Worm (Caenorhabditis elegans) whole organism, L2 larva: ENCODE measurements around the gene wapl-1.

ENCODE experiments used
- C34F6.9 ChIP-seq: fragments of 150-350 bp; optimal IDR thresholded peaks from 2 replicates; lab custom pipeline; 2014; ENCODE audit warnings: missing biosample characterization, missing genetic modification characterization
- F13H6.1 ChIP-seq: sonication (generic microtip); optimal IDR thresholded peaks from 2 replicates; lab custom pipeline; 2016; ENCODE audit warnings: missing genetic modification characterization, missing compliant biosample characterization
- R02D3.7 ChIP-seq: fragments of 150-350 bp; optimal IDR thresholded peaks from 2 replicates; lab custom pipeline; 2014; ENCODE audit warnings: missing biosample characterization, missing genetic modification characterization
- ZK546.5 ChIP-seq: sonication (generic microtip); optimal IDR thresholded peaks from 2 replicates; lab custom pipeline; 2017; ENCODE audit warnings: missing biosample characterization, missing genetic modification characterization
- alr-1 ChIP-seq: fragments of 150-350 bp; optimal IDR thresholded peaks from 2 replicates; lab custom pipeline; 2014; ENCODE audit warnings: missing biosample characterization, missing genetic modification characterization
- blmp-1 ChIP-seq: sonication (generic microtip); optimal IDR thresholded peaks from 2 replicates; lab custom pipeline; 2017; ENCODE audit warnings: missing genetic modification characterization, mild to moderate bottlenecking, missing compliant biosample characterization, antibody characterized with exemption, moderate library complexity; ENCODE audit not compliant: insufficient read depth
- ceh-16 ChIP-seq: fragments of 150-350 bp; optimal IDR thresholded peaks from 2 replicates; lab custom pipeline; 2014; ENCODE audit warnings: missing biosample characterization, missing genetic modification characterization
- ceh-82 ChIP-seq: fragments of 150-350 bp; optimal IDR thresholded peaks from 2 replicates; lab custom pipeline; 2014; ENCODE audit warnings: missing biosample characterization, missing genetic modification characterization
- crh-2 ChIP-seq: sonication (generic microtip); optimal IDR thresholded peaks from 2 replicates; lab custom pipeline; 2017; ENCODE audit warnings: missing biosample characterization, missing genetic modification characterization
- dmd-4 ChIP-seq: sonication (generic microtip); optimal IDR thresholded peaks from 2 replicates; lab custom pipeline; 2017; ENCODE audit warnings: missing biosample characterization, missing genetic modification characterization
- egl-27 ChIP-seq: sonication (generic microtip); optimal IDR thresholded peaks from 3 replicates; lab custom pipeline; 2017; ENCODE audit warnings: missing biosample characterization, missing genetic modification reagents, missing genetic modification characterization
- elt-1 ChIP-seq: fragments of 150-350 bp; optimal IDR thresholded peaks from 2 replicates; lab custom pipeline; 2014; ENCODE audit warnings: missing biosample characterization, missing genetic modification characterization
- elt-3 ChIP-seq: sonication (generic microtip); optimal IDR thresholded peaks from 2 replicates; lab custom pipeline; 2017; ENCODE audit warnings: missing biosample characterization, missing genetic modification characterization
- fos-1 ChIP-seq: fragments of 150-350 bp; optimal IDR thresholded peaks from 2 replicates; lab custom pipeline; 2014; ENCODE audit warnings: missing biosample characterization, missing genetic modification characterization
- gmeb-1 ChIP-seq: fragments of 150-350 bp; optimal IDR thresholded peaks from 2 replicates; lab custom pipeline; 2014; ENCODE audit warnings: missing biosample characterization, missing genetic modification characterization
- lin-13 ChIP-seq: fragments of 150-350 bp; optimal IDR thresholded peaks from 2 replicates; lab custom pipeline; 2014; ENCODE audit warnings: missing biosample characterization, missing genetic modification reagents, missing genetic modification characterization
- lin-39 ChIP-seq: fragments of 150-350 bp; optimal IDR thresholded peaks from 2 replicates; lab custom pipeline; 2014; ENCODE audit warnings: missing biosample characterization, missing genetic modification reagents, missing genetic modification characterization
- lsy-2 ChIP-seq, 2 experiments: fragments of 150-350 bp in 1 of 2; sonication (generic microtip) in 1 of 2; optimal IDR thresholded peaks; 2 replicates each; lab custom pipeline; 2014 to 2017; ENCODE audit warnings: missing biosample characterization in 2 of 2, missing genetic modification characterization in 2 of 2
- mab-5 ChIP-seq: fragments of 150-350 bp; optimal IDR thresholded peaks from 2 replicates; lab custom pipeline; 2014; ENCODE audit warnings: missing biosample characterization, missing genetic modification characterization
- mdl-1 ChIP-seq, 2 experiments: fragments of 150-350 bp in 1 of 2; sonication (generic microtip) in 1 of 2; optimal IDR thresholded peaks; 2 replicates each; lab custom pipeline; 2017; ENCODE audit warnings: missing biosample characterization in 2 of 2, missing genetic modification characterization in 2 of 2
- nhr-10 ChIP-seq: sonication (generic microtip); optimal IDR thresholded peaks from 2 replicates; lab custom pipeline; 2017; ENCODE audit warnings: missing biosample characterization, missing genetic modification characterization
- nhr-11 ChIP-seq: fragments of 150-350 bp; optimal IDR thresholded peaks from 2 replicates; lab custom pipeline; 2014; ENCODE audit warnings: missing biosample characterization, missing genetic modification characterization
- nhr-12 ChIP-seq: fragments of 150-350 bp; optimal IDR thresholded peaks from 2 replicates; lab custom pipeline; 2014; ENCODE audit warnings: missing biosample characterization, missing genetic modification characterization
- nhr-129 ChIP-seq: fragments of 150-350 bp; optimal IDR thresholded peaks from 2 replicates; lab custom pipeline; 2014; ENCODE audit warnings: missing biosample characterization, missing genetic modification characterization
- nhr-21 ChIP-seq: fragments of 150-350 bp; optimal IDR thresholded peaks from 2 replicates; lab custom pipeline; 2014; ENCODE audit warnings: missing biosample characterization, missing genetic modification characterization
- nhr-23 ChIP-seq: fragments of 150-350 bp; optimal IDR thresholded peaks from 2 replicates; lab custom pipeline; 2014; ENCODE audit warnings: missing biosample characterization, missing genetic modification reagents, missing genetic modification characterization
- nhr-237 ChIP-seq: fragments of 150-350 bp; optimal IDR thresholded peaks from 2 replicates; lab custom pipeline; 2014; ENCODE audit warnings: missing biosample characterization, missing genetic modification characterization
- nhr-25 ChIP-seq: fragments of 150-350 bp; sonication (generic microtip); optimal IDR thresholded peaks from 3 replicates; lab custom pipeline; 2014; ENCODE audit warnings: missing biosample characterization, missing genetic modification characterization
- nhr-6 ChIP-seq: fragments of 150-350 bp; optimal IDR thresholded peaks from 2 replicates; lab custom pipeline; 2014; ENCODE audit warnings: missing biosample characterization, missing genetic modification characterization
- peb-1 ChIP-seq: fragments of 150-350 bp; optimal IDR thresholded peaks from 2 replicates; lab custom pipeline; 2014; ENCODE audit warnings: missing biosample characterization, missing genetic modification characterization
- sem-4 ChIP-seq: fragments of 150-350 bp; optimal IDR thresholded peaks from 2 replicates; lab custom pipeline; 2014; ENCODE audit warnings: missing biosample characterization, missing genetic modification reagents, missing genetic modification characterization
- skn-1 ChIP-seq: sonication (generic microtip); optimal IDR thresholded peaks from 2 replicates; lab custom pipeline; 2017; ENCODE audit warnings: missing biosample characterization, missing genetic modification characterization
- sma-3 ChIP-seq: sonication (generic microtip); optimal IDR thresholded peaks from 2 replicates; lab custom pipeline; 2016; ENCODE audit warnings: missing genetic modification reagents, missing genetic modification characterization, missing compliant biosample characterization
- sma-9 ChIP-seq, 2 experiments: fragments of 150-350 bp in 1 of 2; sonication (generic microtip) in 1 of 2; optimal IDR thresholded peaks; 2 replicates each; lab custom pipeline; 2014 to 2016; ENCODE audit warnings: missing genetic modification characterization in 2 of 2, mild to moderate bottlenecking in 1 of 2, missing biosample characterization in 1 of 2, missing compliant biosample characterization in 1 of 2, missing genetic modification reagents in 1 of 2, moderate library complexity in 1 of 2
- unc-55 ChIP-seq: fragments of 150-350 bp; sonication (generic microtip); optimal IDR thresholded peaks from 3 replicates; lab custom pipeline; 2014; ENCODE audit warnings: missing biosample characterization, missing genetic modification reagents, missing genetic modification characterization
- zag-1 ChIP-seq: fragments of 150-350 bp; optimal IDR thresholded peaks from 2 replicates; lab custom pipeline; 2014; ENCODE audit warnings: missing biosample characterization, missing genetic modification characterization
- ztf-11 ChIP-seq: sonication (generic microtip); optimal IDR thresholded peaks from 2 replicates; lab custom pipeline; 2017; ENCODE audit warnings: missing biosample characterization, missing genetic modification characterization
- ztf-4 ChIP-seq: fragments of 150-350 bp; optimal IDR thresholded peaks from 2 replicates; lab custom pipeline; 2014; ENCODE audit warnings: missing biosample characterization, missing genetic modification characterization

Gene wapl-1

ce11 chrIV:4400350-4401326, 44.9 kb downstream of the wapl-1 start, which contains the start of gene Y24D9A.6:
Gene Y24D9A.6, minus strand, starts transcription at chrIV:4400400.
- no peak for TF ChIP-seq nhr-10 (tag; lab: Kevin White, UChicago)
- no peak for TF ChIP-seq zag-1
- TF ChIP-seq elt-3 (tag; lab: Kevin White, UChicago) = no peak
- TF ChIP-seq nhr-129 (tag; lab: Kevin White, UChicago) = peak; percentile 70
- TF ChIP-seq nhr-6 (tag; lab: Kevin White, UChicago) = peak; percentile 84
- peak; percentile 86 for TF ChIP-seq sma-3 (GFP tag; lab: Kevin White, UChicago)
- TF ChIP-seq ceh-82 (tag; lab: Kevin White, UChicago) = no peak
- peak; percentile 55 for TF ChIP-seq lin-13 (GFP tag; lab: Kevin White, UChicago)
- TF ChIP-seq unc-55 (GFP tag; lab: Kevin White, UChicago) = peak; percentile 18
- TF ChIP-seq nhr-11 (tag; lab: Kevin White, UChicago) = no peak
- TF ChIP-seq egl-27 = peak; percentile 93
- TF ChIP-seq alr-1 = no peak
- TF ChIP-seq nhr-12 = no peak
- peak; percentile 44 for TF ChIP-seq C34F6.9 (tag; lab: Kevin White, UChicago)
- TF ChIP-seq F13H6.1 (tag; lab: Kevin White, UChicago) = peak; percentile 62
- TF ChIP-seq ztf-11 (tag; lab: Kevin White, UChicago) = no peak
- peak; percentile 7 to 75 for TF ChIP-seq lsy-2 (tag; optimal IDR thresholded peaks at IDR 0.05; lab: Kevin White, UChicago)
- peak; percentile 83 for TF ChIP-seq sma-9 (GFP tag; optimal IDR thresholded peaks at IDR 0.05; lab: Kevin White, UChicago)
- TF ChIP-seq sma-9 (tag; optimal IDR thresholded peaks at IDR 0.05; lab: Kevin White, UChicago) = no peak
- peak; percentile 63 for TF ChIP-seq elt-1 (tag; lab: Kevin White, UChicago)
- no peak for TF ChIP-seq ZK546.5 (tag; lab: Kevin White, UChicago)
- TF ChIP-seq nhr-237 (tag; lab: Kevin White, UChicago) = no peak
- TF ChIP-seq sem-4 (tag; lab: Kevin White, UChicago) = peak; percentile 90
- peak; percentile 82 for TF ChIP-seq gmeb-1 (tag; lab: Kevin White, UChicago)
- peak; percentile 96 for TF ChIP-seq nhr-25 (tag; lab: Kevin White, UChicago)
- TF ChIP-seq mdl-1 (tag; optimal IDR thresholded peaks at IDR 0.05; lab: Kevin White, UChicago) = peak; percentile 45 to 86
- TF ChIP-seq skn-1 = no peak
- TF ChIP-seq dmd-4 (tag; lab: Kevin White, UChicago) = no peak
- peak; percentile 67 for TF ChIP-seq fos-1 (tag; lab: Kevin White, UChicago)
- no peak for TF ChIP-seq nhr-23 (tag; lab: Kevin White, UChicago)
- TF ChIP-seq R02D3.7 = no peak
- TF ChIP-seq peb-1 (tag; lab: Kevin White, UChicago) = no peak
- no peak for TF ChIP-seq mab-5
- peak; percentile 100 for TF ChIP-seq ceh-16 (tag; lab: Kevin White, UChicago)
- TF ChIP-seq nhr-21 (tag; lab: Kevin White, UChicago) = peak; percentile 93
- TF ChIP-seq blmp-1 (tag; lab: Kevin White, UChicago) = peak; percentile 96
- peak; percentile 69 for TF ChIP-seq ztf-4
- peak; percentile 80 for TF ChIP-seq crh-2 (tag; lab: Kevin White, UChicago)

DNA sequence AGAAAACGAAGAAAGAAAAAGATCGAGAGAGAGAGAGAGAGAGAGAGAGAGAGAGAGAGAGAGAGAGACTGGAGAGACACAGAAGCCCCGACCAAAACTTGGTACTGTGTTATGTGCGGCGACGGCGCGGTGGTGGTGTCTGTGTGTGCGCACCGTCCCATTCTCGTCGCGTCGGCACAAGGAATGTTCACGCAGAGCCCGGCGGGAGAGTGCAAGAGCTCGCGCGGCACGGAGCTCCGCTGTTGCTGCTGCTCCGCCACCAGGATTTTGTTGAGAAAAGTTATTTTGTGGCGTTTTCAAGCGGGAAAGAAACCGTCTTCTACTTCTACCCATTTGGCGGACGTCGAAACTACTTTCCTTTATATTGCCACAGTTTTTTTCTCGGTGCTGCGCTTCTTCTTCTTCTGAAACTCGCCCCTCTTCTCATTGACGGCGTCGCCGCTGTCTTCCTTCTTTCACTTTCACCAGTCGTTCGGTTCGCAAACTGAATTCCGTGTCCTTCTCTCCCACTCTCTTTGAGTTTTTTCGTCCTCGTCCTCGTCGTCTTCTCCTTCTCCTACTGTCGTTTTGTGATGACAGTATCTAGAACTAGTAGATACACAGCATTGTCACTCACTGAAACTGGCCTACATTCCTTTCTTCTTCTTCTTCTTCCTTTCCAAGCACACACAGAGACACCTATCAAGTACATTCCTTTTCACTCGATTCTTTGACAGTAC, 46.0 kb downstream of the wapl-1 start:
- TF ChIP-seq nhr-25 (tag; lab: Kevin White, UChicago) (peak; percentile 47), lin-39 (no peak), F13H6.1 (tag; lab: Kevin White, UChicago) (peak; percentile 53), blmp-1 (tag; lab: Kevin White, UChicago) (peak; percentile 94)
